Fruit fly (Drosophila melanogaster): ENCODE data around the gene CG33654.

Gene CG33654

dm6 chr3R:9583122-9583521, at the start of gene CG33654:
Gene CG33654, minus strand, starts transcription at chr3R:9583222.
- TF ChIP-seq noc (tag; optimal IDR thresholded peaks at IDR 0.05) = no peak

dm6 chr3R:9632110-9632921, 49.3 kb upstream of the CG33654 start:
- no peak for TF ChIP-seq noc (tag; optimal IDR thresholded peaks at IDR 0.05)

DNA sequence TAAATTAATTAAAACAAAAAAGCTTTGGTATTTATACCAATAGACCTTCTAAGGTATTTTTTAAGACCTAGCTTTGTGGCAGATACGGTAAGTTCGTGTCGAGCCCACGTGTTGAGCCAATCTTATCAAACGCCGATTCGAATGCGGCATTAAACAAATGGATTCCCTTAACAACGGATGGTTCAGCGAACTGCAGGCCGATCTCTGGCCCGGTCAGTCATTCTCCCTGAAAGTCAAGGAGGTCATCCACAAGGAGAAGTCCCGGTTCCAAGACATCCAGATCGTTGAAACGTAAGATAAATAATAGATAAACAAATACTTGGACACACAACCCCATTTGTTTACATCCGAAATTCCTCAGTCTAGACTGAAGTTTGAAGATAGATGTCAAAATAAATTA, 48.5 kb upstream of the CG33654 start, which contains the start of gene SpdS:
TSS of gene SpdS (plus strand) at position 78 of the 400 bp plus-strand sequence.
- no peak for TF ChIP-seq noc (tag; optimal IDR thresholded peaks at IDR 0.05)

dm6 chr3R:9630633-9631095, 47.6 kb upstream of the CG33654 start, which contains the start of gene Calr:
Gene Calr, minus strand, starts transcription at chr3R:9630851.
- TF ChIP-seq noc (tag; optimal IDR thresholded peaks at IDR 0.05) = peak; percentile 50

DNA sequence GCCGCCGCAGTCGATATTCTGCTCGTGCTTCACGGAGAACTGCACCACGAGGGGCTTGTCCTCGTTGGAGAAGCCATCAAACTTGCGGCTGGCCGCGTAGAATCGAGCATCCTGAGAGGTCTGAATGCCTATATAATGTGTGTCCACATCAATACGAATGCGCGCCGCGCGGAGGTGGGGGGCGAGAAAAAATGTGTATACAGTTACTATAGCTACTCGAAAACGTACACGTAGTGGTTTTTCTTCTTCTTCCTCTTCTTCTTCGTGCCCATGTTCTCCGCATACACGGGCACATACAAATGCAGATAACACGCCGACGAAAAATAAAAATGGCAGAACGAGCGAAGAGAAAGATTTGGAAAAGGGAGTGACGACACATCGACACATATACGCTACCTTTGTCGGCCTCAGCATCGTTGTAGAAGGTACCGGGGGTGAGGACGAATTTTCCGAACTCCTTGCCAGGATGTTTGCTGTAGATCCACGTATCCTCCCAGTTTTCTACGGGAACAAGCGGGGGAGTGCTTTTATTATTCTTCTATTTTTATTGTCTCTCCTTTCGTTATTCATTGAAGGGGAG, 47.1 kb upstream of the CG33654 start:
- no peak for TF ChIP-seq noc (tag; optimal IDR thresholded peaks at IDR 0.05)

DNA sequence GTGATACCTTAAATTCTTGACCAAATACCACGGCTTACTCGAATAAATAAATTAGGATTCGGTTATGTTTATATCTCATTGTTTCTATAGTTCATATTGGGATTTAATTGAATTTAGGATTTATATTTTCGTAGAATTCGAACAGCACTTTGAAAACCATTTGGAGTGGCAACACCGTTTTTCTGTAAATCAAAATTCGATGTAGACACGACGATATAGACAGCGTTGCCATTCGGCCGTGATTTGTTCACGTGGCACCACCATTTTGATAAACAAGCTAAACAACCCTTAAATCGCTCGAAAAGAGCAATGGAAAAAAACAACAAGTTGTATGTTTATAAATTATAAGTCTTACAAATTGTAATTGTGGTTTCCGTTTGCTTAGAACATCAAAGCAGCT, 45.6 kb upstream of the CG33654 start:
- TF ChIP-seq noc (tag; optimal IDR thresholded peaks at IDR 0.05) = no peak

dm6 chr3R:9628036-9628435, 45.0 kb upstream of the CG33654 start:
- TF ChIP-seq noc (tag; optimal IDR thresholded peaks at IDR 0.05) = no peak

DNA sequence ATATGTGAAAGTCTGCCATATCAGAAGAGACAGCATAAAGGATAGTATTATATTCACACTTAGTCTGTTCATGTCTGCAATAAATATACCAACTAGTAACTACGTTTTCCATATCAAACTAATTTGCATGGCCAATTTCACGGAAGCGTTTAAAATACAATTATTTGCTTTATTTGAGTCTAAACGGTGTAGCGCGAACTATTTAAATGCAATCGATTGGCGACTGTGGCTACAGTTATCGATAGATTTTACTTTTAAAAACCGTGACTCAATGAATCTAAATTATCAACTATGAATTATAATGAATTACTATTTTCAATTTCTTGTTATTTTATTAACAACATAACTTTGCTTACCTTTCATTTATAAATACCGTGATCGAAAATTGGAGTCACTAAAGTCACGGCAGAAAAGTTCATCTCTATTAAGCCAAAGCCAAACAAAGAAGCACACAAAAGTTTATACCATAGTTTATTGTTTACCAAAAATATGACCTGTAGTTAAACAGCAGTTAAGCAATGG, 43.9 kb upstream of the CG33654 start, which contains the start of the genes CG9427 and CG8319:
TSS of gene CG9427 (minus strand) at position 51 of the 522 bp plus-strand sequence.
TSS of gene CG8319 (plus strand) at position 442 of the 522 bp plus-strand sequence.
- peak; percentile 93 for TF ChIP-seq noc (tag; optimal IDR thresholded peaks at IDR 0.05)

- TF ChIP-seq noc (tag; optimal IDR thresholded peaks at IDR 0.05) = no peak
These were observed 43.2 kb upstream of the CG33654 start for dm6 chr3R:9626266-9626665.

- no peak for TF ChIP-seq noc (tag; optimal IDR thresholded peaks at IDR 0.05)
These were observed 42.4 kb upstream of the CG33654 start for dm6 chr3R:9625443-9625842.

DNA sequence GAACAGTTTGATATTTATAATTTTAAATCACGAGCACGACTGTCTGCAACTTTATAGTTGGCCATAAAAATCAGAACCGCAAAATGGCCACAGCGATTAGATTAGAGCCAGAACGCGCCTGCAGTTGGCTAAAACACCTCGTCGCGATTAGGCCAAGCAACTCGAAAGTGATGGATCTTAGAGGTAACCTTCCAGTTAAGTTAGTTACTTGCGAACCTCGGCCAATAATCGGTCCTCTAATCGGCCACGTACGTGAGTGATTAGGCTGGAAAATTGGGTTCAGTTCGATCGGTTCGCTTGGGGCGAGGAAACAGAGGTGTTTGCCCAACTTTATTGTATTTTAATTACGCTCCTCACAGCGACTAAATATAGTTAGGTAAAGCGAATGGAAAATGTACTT, 37.3 kb upstream of the CG33654 start:
- TF ChIP-seq noc (tag; optimal IDR thresholded peaks at IDR 0.05) = peak; percentile 84

DNA sequence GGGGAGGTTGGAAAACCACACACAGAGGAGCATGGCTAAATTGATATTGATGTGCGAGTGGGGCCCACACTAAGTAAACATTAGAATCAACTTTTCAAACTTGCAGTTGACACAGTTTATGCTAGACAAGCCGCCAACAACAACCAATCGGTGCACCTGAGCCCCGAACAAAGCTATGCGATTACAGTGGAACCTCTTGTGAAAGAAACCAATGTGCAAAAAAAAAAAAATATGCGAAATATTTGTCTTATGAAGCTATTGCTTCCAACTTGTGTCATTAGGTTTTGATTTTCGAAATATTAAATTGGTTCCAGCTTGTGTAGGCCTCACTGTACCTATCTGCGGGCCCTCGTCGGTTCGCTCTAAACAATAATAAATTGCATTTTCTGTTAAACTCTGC, 35.3 kb upstream of the CG33654 start:
- TF ChIP-seq noc (tag; optimal IDR thresholded peaks at IDR 0.05) = peak; percentile 60

- TF ChIP-seq noc (tag; optimal IDR thresholded peaks at IDR 0.05) = peak; percentile 39
These were observed 30.1 kb upstream of the CG33654 start for dm6 chr3R:9613124-9613523.

DNA sequence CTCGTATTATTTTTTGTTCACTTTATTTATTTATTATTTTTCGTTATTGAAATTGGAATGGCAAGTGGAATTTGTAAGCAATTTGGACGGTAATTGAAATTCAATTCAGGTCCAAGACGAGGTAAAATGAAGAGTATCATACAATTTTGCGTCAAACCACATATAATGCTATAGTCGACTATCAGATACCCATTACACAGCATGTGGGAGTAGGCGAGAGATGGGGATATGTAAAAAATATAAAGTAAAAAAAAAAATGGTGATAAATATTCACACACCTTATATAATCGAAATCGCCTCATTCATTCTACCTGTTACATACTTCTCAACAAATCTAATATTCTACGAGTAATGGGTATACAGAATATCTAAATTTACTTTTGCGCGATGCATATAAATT, 29.2 kb upstream of the CG33654 start:
- peak; percentile 33 for TF ChIP-seq noc (tag; optimal IDR thresholded peaks at IDR 0.05)

dm6 chr3R:9608206-9608605, 25.2 kb upstream of the CG33654 start:
- no peak for TF ChIP-seq noc (tag; optimal IDR thresholded peaks at IDR 0.05)

DNA sequence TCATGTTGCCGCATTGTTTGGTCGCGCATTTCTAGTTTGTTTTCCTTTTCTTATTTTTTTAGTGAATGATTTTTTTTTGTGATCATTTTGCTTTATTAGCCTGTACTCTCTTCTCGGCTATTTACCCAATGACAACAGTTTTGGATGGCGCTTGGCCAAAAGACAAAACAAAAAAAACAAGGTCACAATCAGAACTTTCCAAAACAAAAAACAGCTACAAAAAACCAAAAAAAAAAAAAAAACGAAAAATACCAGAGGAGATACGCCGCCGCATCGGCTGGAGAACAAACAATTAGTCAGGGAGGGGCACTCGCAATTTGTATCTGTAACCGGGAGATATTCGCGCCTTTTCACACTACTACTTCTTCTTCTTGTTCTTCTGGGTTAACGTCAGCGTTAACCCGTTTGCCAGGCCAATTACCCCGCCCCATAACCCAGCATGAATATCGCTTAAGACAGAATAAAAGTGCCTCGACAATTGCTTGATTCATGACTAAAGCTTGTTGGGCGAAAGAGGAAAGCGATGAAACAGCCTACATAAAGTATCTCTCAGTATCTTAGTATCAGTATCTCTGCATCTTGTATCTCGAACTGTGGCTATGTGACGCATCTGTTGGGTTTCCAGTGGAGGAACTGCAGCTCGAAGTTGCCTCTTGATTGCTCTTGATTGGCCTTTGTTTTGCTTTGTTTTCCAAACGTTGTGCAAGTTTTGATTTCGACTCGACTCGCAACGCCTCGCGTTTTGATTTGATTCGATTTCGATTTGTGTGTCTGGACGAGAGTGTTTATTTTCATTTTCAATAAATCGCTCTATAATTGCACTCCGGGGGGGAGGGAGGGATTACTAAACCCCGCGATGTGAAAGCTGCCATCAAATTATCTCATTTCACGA, 24.1 kb upstream of the CG33654 start:
- no peak for TF ChIP-seq noc (tag; optimal IDR thresholded peaks at IDR 0.05)

All from whole organism, larva.